Worm (Caenorhabditis elegans) whole organism, L4/young adult: ENCODE measurements around the gene mfsd-10.

Source experiments
- W03F9.2 ChIP-seq: fragments of 150-350 bp; optimal IDR thresholded peaks from 2 replicates; lab custom pipeline; 2014; ENCODE audit warnings: missing biosample characterization, missing genetic modification characterization
- him-1 ChIP-seq: sonication (generic microtip); optimal IDR thresholded peaks from 2 replicates; lab custom pipeline; 2016; ENCODE audit warnings: missing genotype, missing genetic modification reagents, missing genetic modification characterization, missing compliant biosample characterization

- TF ChIP-seq him-1 (tag; lab: Kevin White, UChicago): no peak
- TF ChIP-seq W03F9.2: no peak
Measured at ce11 chrX:17391515-17391914, 23.1 kb upstream of the mfsd-10 start, which contains the start of gene F10D7.5.
